Fruit fly (Drosophila melanogaster) whole organism, embryonic: ENCODE measurements around the gene aqz.
A peak's percentile ranks its signal among the peaks of the same experiment; 100 is the strongest.

Experiments
- Bdp1 ChIP-seq: fragments of 200-800 bp; sonication (Bioruptor generic); optimal IDR thresholded peaks from 3 replicates; lab custom pipeline; 2016; ENCODE audit warnings: missing biosample characterization, missing genetic modification characterization
- CG1024 ChIP-seq: fragments of 200-800 bp; sonication (Bioruptor generic); IDR thresholded peaks from 2 replicates; pipeline ENCODE4 v1.3.6; 2022; ENCODE audit warnings: missing biosample characterization, missing genetic modification characterization
- CG11093 ChIP-seq: fragments of 200-800 bp; sonication (Bioruptor generic); IDR thresholded peaks from 3 replicates; pipeline ENCODE4 v1.3.6; 2022; ENCODE audit warnings: missing biosample characterization, missing genetic modification characterization
- CG12942 ChIP-seq: fragments of 200-800 bp; sonication (Bioruptor generic); optimal IDR thresholded peaks from 3 replicates; lab custom pipeline; 2016; ENCODE audit warnings: missing biosample characterization, missing genetic modification characterization
- CG13894 ChIP-seq: fragments of 200-800 bp; sonication (Bioruptor generic); optimal IDR thresholded peaks from 3 replicates; lab custom pipeline; 2018; ENCODE audit warnings: missing biosample characterization, mild to moderate bottlenecking, missing genetic modification characterization, moderate library complexity
- CG16813 ChIP-seq: fragments of 200-800 bp; sonication (Bioruptor generic); IDR thresholded peaks from 3 replicates; pipeline ENCODE4 v1.3.6; 2022; ENCODE audit warnings: missing biosample characterization, missing genetic modification characterization; ENCODE audit not compliant: partially characterized antibody
- CG42726 ChIP-seq: fragments of 200-800 bp; sonication (Bioruptor generic); IDR thresholded peaks from 2 replicates; pipeline ENCODE4 v1.3.6; 2022; ENCODE audit warnings: missing biosample characterization, missing genetic modification characterization; ENCODE audit not compliant: partially characterized antibody
- CG4617 ChIP-seq: fragments of 200-800 bp; sonication (Bioruptor generic); optimal IDR thresholded peaks from 3 replicates; lab custom pipeline; 2016; ENCODE audit warnings: missing biosample characterization, missing genetic modification characterization, borderline replicate concordance
- CG6791 ChIP-seq: fragments of 200-800 bp; sonication (Bioruptor generic); IDR thresholded peaks from 3 replicates; pipeline ENCODE4 v1.3.6; 2022; ENCODE audit warnings: missing biosample characterization, missing genetic modification characterization; ENCODE audit not compliant: partially characterized antibody
- CG7963 ChIP-seq: fragments of 200-800 bp; sonication (Bioruptor generic); IDR thresholded peaks from 3 replicates; pipeline ENCODE4 v1.3.6; 2022; ENCODE audit warnings: missing biosample characterization, missing genetic modification characterization; ENCODE audit not compliant: partially characterized antibody
- CG8290 ChIP-seq, 3 experiments: fragments of 200-800 bp; sonication (Bioruptor generic); optimal IDR thresholded peaks; 2 replicates each; lab custom pipeline; 2016 to 2019; ENCODE audit warnings: missing biosample characterization in 3 of 3, missing genetic modification characterization in 3 of 3, mild to moderate bottlenecking in 2 of 3, moderate library complexity in 1 of 3
- CrebB ChIP-seq: fragments of 200-800 bp; sonication (Bioruptor generic); optimal IDR thresholded peaks from 3 replicates; lab custom pipeline; 2018; ENCODE audit warnings: missing biosample characterization, mild to moderate bottlenecking, missing genetic modification characterization
- Lhr ChIP-seq: fragments of 200-800 bp; sonication (Bioruptor generic); optimal IDR thresholded peaks from 3 replicates; lab custom pipeline; 2017; ENCODE audit warnings: mild to moderate bottlenecking, missing biosample characterization, missing genetic modification reagents, missing genetic modification characterization
- Lim3 ChIP-seq: fragments of 200-800 bp; sonication (Bioruptor generic); IDR thresholded peaks from 2 replicates; pipeline ENCODE4 v1.3.6; 2022; ENCODE audit warnings: missing biosample characterization, missing genetic modification characterization
- Med ChIP-seq: fragments of 200-800 bp; sonication (Bioruptor generic); peaks from one replicate; lab custom pipeline; 2016; ENCODE audit warnings: missing biosample characterization, missing genetic modification characterization, mild to moderate bottlenecking, inconsistent platforms, moderate library complexity
- NC2α ChIP-seq: fragments of 200-800 bp; sonication (Bioruptor generic); optimal IDR thresholded peaks from 2 replicates; lab custom pipeline; 2016; ENCODE audit warnings: missing biosample characterization, missing genetic modification characterization
- Oli ChIP-seq: fragments of 200-800 bp; sonication (Bioruptor generic); optimal IDR thresholded peaks from 2 replicates; lab custom pipeline; 2018; ENCODE audit warnings: missing biosample characterization, mild to moderate bottlenecking, missing genetic modification characterization, moderate library complexity
- Scr ChIP-seq: fragments of 200-800 bp; sonication (Bioruptor generic); IDR thresholded peaks from 2 replicates; pipeline ENCODE4 v1.3.6; 2022; ENCODE audit warnings: missing biosample characterization, missing genetic modification characterization; ENCODE audit not compliant: partially characterized antibody
- amos ChIP-seq: fragments of 200-800 bp; sonication (Bioruptor generic); IDR thresholded peaks from 2 replicates; pipeline ENCODE4 v1.3.6; 2022; ENCODE audit warnings: missing biosample characterization, missing genetic modification characterization; ENCODE audit not compliant: partially characterized antibody
- crp ChIP-seq, 2 experiments: fragments of 200-800 bp; sonication (Bioruptor generic); optimal IDR thresholded peaks; 2 replicates in 1 of 2; 3 replicates in 1 of 2; lab custom pipeline; 2017; ENCODE audit warnings: missing biosample characterization in 2 of 2, missing genetic modification characterization in 2 of 2, mild to moderate bottlenecking in 1 of 2, moderate library complexity in 1 of 2
- eve ChIP-seq, 2 experiments: fragments of >200 bp; optimal IDR thresholded peaks; 2 replicates each; lab custom pipeline; 2017; ENCODE audit warnings: missing biosample characterization in 2 of 2, missing genetic modification characterization in 2 of 2
- eyg ChIP-seq: fragments of 200-800 bp; sonication (Bioruptor generic); optimal IDR thresholded peaks from 3 replicates; lab custom pipeline; 2016; ENCODE audit warnings: missing biosample characterization, missing genetic modification characterization
- knrl ChIP-seq: fragments of 200-800 bp; sonication (Bioruptor generic); IDR thresholded peaks from 3 replicates; pipeline ENCODE4 v1.3.6; 2022; ENCODE audit warnings: missing biosample characterization, missing genetic modification characterization; ENCODE audit not compliant: partially characterized antibody
- maf-S ChIP-seq: fragments of 200-800 bp; sonication (Bioruptor generic); optimal IDR thresholded peaks from 2 replicates; lab custom pipeline; 2016; ENCODE audit warnings: missing biosample characterization, missing genetic modification characterization
- mam ChIP-seq: fragments of 200-800 bp; sonication (Bioruptor generic); optimal IDR thresholded peaks from 3 replicates; lab custom pipeline; 2016; ENCODE audit warnings: missing biosample characterization, missing genetic modification characterization
- mld ChIP-seq: fragments of 200-800 bp; sonication (Bioruptor generic); IDR thresholded peaks from 3 replicates; pipeline ENCODE4 v1.3.6; 2022; ENCODE audit warnings: missing biosample characterization, missing genetic modification characterization; ENCODE audit not compliant: partially characterized antibody
- nerfin-2 ChIP-seq: fragments of 200-800 bp; sonication (Bioruptor generic); IDR thresholded peaks from 2 replicates; pipeline ENCODE4 v1.3.6; 2022; ENCODE audit warnings: missing biosample characterization, missing genetic modification characterization; ENCODE audit not compliant: partially characterized antibody
- prd ChIP-seq, 3 experiments: fragments of >200 bp in 2 of 3; fragments of 200-800 bp in 1 of 3; sonication (Bioruptor generic) in 1 of 3; optimal IDR thresholded peaks in 2 of 3; IDR thresholded peaks in 1 of 3; 2 replicates in 2 of 3; 3 replicates in 1 of 3; pipeline versions ENCODE4 v1.3.6 to Lab custom; 2017 to 2022; ENCODE audit warnings: missing biosample characterization in 1 of 3, missing genetic modification characterization in 1 of 3
- sd ChIP-seq: fragments of 200-800 bp; sonication (Bioruptor generic); optimal IDR thresholded peaks from 3 replicates; lab custom pipeline; 2018; ENCODE audit warnings: missing biosample characterization, mild to moderate bottlenecking, missing genetic modification characterization, moderate library complexity
- sens ChIP-seq: fragments of 200-800 bp; sonication (Bioruptor generic); peaks from one replicate; lab custom pipeline; 2016; ENCODE audit warnings: missing biosample characterization, missing genetic modification characterization
- zen2 ChIP-seq: fragments of 200-800 bp; sonication (Bioruptor generic); IDR thresholded peaks from 3 replicates; pipeline ENCODE4 v1.3.6; 2022; ENCODE audit warnings: missing biosample characterization, missing genetic modification characterization; ENCODE audit not compliant: partially characterized antibody

The aqz gene

DNA sequence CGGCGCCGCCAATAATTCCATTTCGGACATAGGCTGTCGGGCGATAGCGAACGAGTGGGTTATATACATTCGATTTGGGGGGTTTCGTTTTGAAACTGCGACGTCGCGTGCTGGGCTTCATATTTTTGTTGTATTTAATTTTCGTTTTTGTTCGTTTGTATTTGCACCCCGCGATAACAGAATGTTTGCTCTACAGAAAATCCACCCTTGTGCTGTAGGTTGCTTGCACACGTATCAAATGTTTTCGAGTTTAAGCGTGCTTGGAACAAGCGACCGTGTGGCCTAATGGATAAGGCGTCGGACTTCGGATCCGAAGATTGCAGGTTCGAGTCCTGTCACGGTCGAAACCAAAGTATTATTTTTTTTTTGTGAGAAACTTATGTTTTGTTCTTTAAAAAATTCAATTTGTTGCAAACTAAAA, 42.2 kb upstream of the aqz start (continued):
- TF ChIP-seq mld (GFP tag; lab: Robert Waterston, UW) (peak; percentile 84), zen2 (GFP tag; lab: Robert Waterston, UW) (peak; percentile 66; the same call in 2 of the 3 replicates), CrebB (tag; lab: Kevin White, UChicago) (no peak), NC2α (no peak), prd (optimal IDR thresholded peaks at IDR 0.05; lab: Kevin White, UChicago) (no peak), prd (GFP tag; IDR thresholded peaks at IDR 0.05; lab: Robert Waterston, UW) (no peak), eyg (GFP tag; lab: Kevin White, UChicago) (no peak), amos (GFP tag; lab: Robert Waterston, UW) (peak; percentile 88), CG4617 (GFP tag; lab: Kevin White, UChicago) (no peak)

DNA sequence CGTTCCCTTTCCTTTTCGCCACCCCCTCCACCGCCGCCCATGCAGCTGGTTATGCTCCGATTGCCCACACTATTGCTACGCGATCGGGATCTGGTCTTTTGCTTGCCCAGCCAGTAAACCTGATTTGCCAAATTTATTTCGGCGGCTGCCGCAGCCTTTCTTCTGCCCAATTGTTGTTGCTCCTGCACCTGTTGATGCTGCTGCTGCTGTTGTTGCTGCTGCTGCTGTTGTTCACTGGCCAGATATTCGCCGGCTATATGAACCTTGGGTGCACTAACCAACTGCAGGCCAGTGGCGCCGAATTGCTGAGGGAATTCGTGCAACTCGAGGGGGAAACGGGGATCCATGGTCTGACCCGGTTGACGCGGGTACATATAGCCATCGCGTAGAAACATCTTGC, 41.7 kb upstream of the aqz start:
- TF ChIP-seq CG11093 (GFP tag; lab: Robert Waterston, UW) (0 out of 3 replicates have a peak, but pooled peaks have one; percentile 21), Med (GFP tag; lab: Kevin White, UChicago) (peak; percentile 55), CG12942 (no peak), CG1024 (GFP tag; lab: Robert Waterston, UW) (0 out of 2 replicates have a peak, but pooled peaks have one; percentile 12)

DNA sequence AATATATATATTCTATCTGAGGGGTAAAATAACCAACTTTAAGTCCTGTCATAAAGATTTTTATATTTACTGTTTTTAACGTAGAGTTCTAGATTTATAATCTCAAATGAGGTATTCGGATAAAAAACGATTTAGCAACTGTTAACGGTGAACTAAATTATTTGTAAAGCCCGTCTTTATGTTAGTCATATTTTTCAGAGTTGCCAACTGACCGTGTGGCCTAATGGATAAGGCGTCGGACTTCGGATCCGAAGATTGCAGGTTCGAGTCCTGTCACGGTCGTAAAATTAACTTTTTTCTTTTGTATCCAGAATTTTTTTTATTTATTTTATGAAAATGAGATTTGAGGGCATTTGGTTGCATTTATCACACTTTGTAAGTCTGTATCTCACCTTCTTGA, 41.2 kb upstream of the aqz start:
- TF ChIP-seq amos (GFP tag; lab: Robert Waterston, UW) (peak; percentile 79; the same call in 1 of the 2 replicates), CG16813 (GFP tag; lab: Robert Waterston, UW) (peak; percentile 71), eve (GFP tag; optimal IDR thresholded peaks at IDR 0.05; lab: Kevin White, UChicago) (peak in 1 of 2 experiments; percentile 5), Lhr (GFP tag; lab: Kevin White, UChicago) (no peak), sens (GFP tag; lab: Kevin White, UChicago) (peak; percentile 8), CG13894 (tag; lab: Kevin White, UChicago) (peak; percentile 68), CG7963 (peak; percentile 5; the same call in 1 of the 3 replicates), Scr (peak; percentile 53), CG8290 (GFP tag; optimal IDR thresholded peaks at IDR 0.05; lab: Kevin White, UChicago) (peak; percentile 93), CG8290 (tag; optimal IDR thresholded peaks at IDR 0.05; lab: Kevin White, UChicago) (peak in 1 of 2 experiments; percentile 80), nerfin-2 (GFP tag; lab: Robert Waterston, UW) (peak; percentile 44; the same call in 1 of the 2 replicates), Lim3 (GFP tag; lab: Robert Waterston, UW) (no peak), CG42726 (GFP tag; lab: Robert Waterston, UW) (peak; percentile 54; the same call in 1 of the 2 replicates), knrl (GFP tag; lab: Robert Waterston, UW) (0 out of 3 replicates have a peak, but pooled peaks have one; percentile 15), crp (GFP tag; optimal IDR thresholded peaks at IDR 0.05; lab: Kevin White, UChicago) (no peak), sd (tag; lab: Kevin White, UChicago) (no peak), CG6791 (GFP tag; lab: Robert Waterston, UW) (peak; percentile 84), mld (GFP tag; lab: Robert Waterston, UW) (peak; percentile 47; the same call in 1 of the 3 replicates), Oli (tag; lab: Kevin White, UChicago) (no peak), Bdp1 (peak; percentile 97), mam (GFP tag; lab: Kevin White, UChicago) (no peak), maf-S (GFP tag; lab: Kevin White, UChicago) (no peak)
- TF ChIP-seq, all 482 proteins: peak for 14
